Worm (Caenorhabditis elegans) whole organism, mixed stage, embryonic: ENCODE measurements around the gene C54F6.12.

Experiments
- bed-3 ChIP-seq: fragments of 200-800 bp; sonication (Bioruptor generic); optimal IDR thresholded peaks from 3 replicates; lab custom pipeline; 2018; ENCODE audit warnings: mild to moderate bottlenecking, missing genetic modification characterization, moderate library complexity, missing compliant biosample characterization
- blmp-1 ChIP-seq: fragments of 150-350 bp; optimal IDR thresholded peaks from 2 replicates; lab custom pipeline; 2014; ENCODE audit warnings: missing biosample characterization, missing genetic modification characterization
- ceh-39 ChIP-seq: fragments of 150-350 bp; optimal IDR thresholded peaks from 2 replicates; lab custom pipeline; 2014; ENCODE audit warnings: missing biosample characterization, missing genetic modification characterization
- ceh-43 ChIP-seq: fragments of 200-800 bp; sonication (Bioruptor generic); optimal IDR thresholded peaks from 2 replicates; lab custom pipeline; 2018; ENCODE audit warnings: mild to moderate bottlenecking, missing genetic modification characterization, moderate library complexity, missing compliant biosample characterization
- ceh-83 ChIP-seq: fragments of 200-800 bp; sonication (Bioruptor generic); optimal IDR thresholded peaks from 2 replicates; lab custom pipeline; 2018; ENCODE audit warnings: mild to moderate bottlenecking, missing genetic modification characterization, missing compliant biosample characterization
- ces-1 ChIP-seq: fragments of 150-350 bp; optimal IDR thresholded peaks from 2 replicates; lab custom pipeline; 2014; ENCODE audit warnings: missing biosample characterization, missing genetic modification reagents, missing genetic modification characterization
- cnd-1 ChIP-seq: fragments of 200-800 bp; sonication (Bioruptor generic); optimal IDR thresholded peaks from 2 replicates; lab custom pipeline; 2018; ENCODE audit warnings: mild to moderate bottlenecking, missing genetic modification characterization, missing compliant biosample characterization
- drap-1 ChIP-seq: fragments of 200-800 bp; sonication (Bioruptor generic); optimal IDR thresholded peaks from 3 replicates; lab custom pipeline; 2018; ENCODE audit warnings: mild to moderate bottlenecking, missing genetic modification characterization, missing compliant biosample characterization
- elt-1 ChIP-seq: sonication (generic microtip); optimal IDR thresholded peaks from 2 replicates; lab custom pipeline; 2017; ENCODE audit warnings: missing genetic modification characterization, mild to moderate bottlenecking, missing compliant biosample characterization, antibody characterized with exemption, moderate library complexity, borderline replicate concordance; ENCODE audit not compliant: insufficient read depth
- elt-3 ChIP-seq: fragments of 150-350 bp; optimal IDR thresholded peaks from 2 replicates; lab custom pipeline; 2014; ENCODE audit warnings: missing biosample characterization, missing genetic modification characterization
- flh-1 ChIP-seq: fragments of 200-800 bp; sonication (Bioruptor generic); optimal IDR thresholded peaks from 2 replicates; lab custom pipeline; 2018; ENCODE audit warnings: mild to moderate bottlenecking, missing genetic modification characterization, moderate library complexity, missing compliant biosample characterization
- hlh-1 ChIP-seq: fragments of 150-350 bp; optimal IDR thresholded peaks from 2 replicates; lab custom pipeline; 2014; ENCODE audit warnings: missing biosample characterization, missing genetic modification reagents, missing genetic modification characterization
- lin-13 ChIP-seq: fragments of 150-350 bp; optimal IDR thresholded peaks from 2 replicates; lab custom pipeline; 2014; ENCODE audit warnings: missing biosample characterization, missing genetic modification characterization
- lin-32 ChIP-seq: fragments of 200-800 bp; sonication (Bioruptor generic); optimal IDR thresholded peaks from 2 replicates; lab custom pipeline; 2018; ENCODE audit warnings: mild to moderate bottlenecking, missing genetic modification characterization, missing compliant biosample characterization
- lsy-2 ChIP-seq: fragments of 150-350 bp; optimal IDR thresholded peaks from 2 replicates; lab custom pipeline; 2014; ENCODE audit warnings: missing biosample characterization, missing genetic modification characterization
- mab-5 ChIP-seq: fragments of 150-350 bp; optimal IDR thresholded peaks from 2 replicates; lab custom pipeline; 2014; ENCODE audit warnings: missing biosample characterization, missing genetic modification characterization
- mls-2 ChIP-seq: sonication (generic microtip); optimal IDR thresholded peaks from 2 replicates; lab custom pipeline; 2016; ENCODE audit warnings: mild to moderate bottlenecking, missing genetic modification characterization, moderate library complexity, missing compliant biosample characterization
- nhr-2 ChIP-seq: fragments of 150-350 bp; optimal IDR thresholded peaks from 2 replicates; lab custom pipeline; 2014; ENCODE audit warnings: missing biosample characterization, missing genetic modification characterization
- nhr-28 ChIP-seq: fragments of 150-350 bp; optimal IDR thresholded peaks from 2 replicates; lab custom pipeline; 2014; ENCODE audit warnings: missing biosample characterization, missing genetic modification characterization
- nhr-76 ChIP-seq: sonication (generic microtip); optimal IDR thresholded peaks from 2 replicates; lab custom pipeline; 2017; ENCODE audit warnings: missing biosample characterization, missing genetic modification characterization
- pha-4 ChIP-seq: fragments of 150-350 bp; optimal IDR thresholded peaks from 2 replicates; lab custom pipeline; 2018; ENCODE audit warnings: missing biosample characterization, missing genetic modification reagents, missing genetic modification characterization
- sem-2 ChIP-seq: fragments of 200-800 bp; sonication (Bioruptor generic); optimal IDR thresholded peaks from 2 replicates; lab custom pipeline; 2018; ENCODE audit warnings: mild to moderate bottlenecking, missing genetic modification characterization, missing compliant biosample characterization
- snpc-4 ChIP-seq: fragments of 150-350 bp; optimal IDR thresholded peaks from 2 replicates; lab custom pipeline; 2014; ENCODE audit warnings: missing biosample characterization, missing genetic modification characterization
- sptf-1 ChIP-seq: sonication (generic microtip); optimal IDR thresholded peaks from 2 replicates; lab custom pipeline; 2017; ENCODE audit warnings: mild to moderate bottlenecking, missing genetic modification characterization, moderate library complexity, missing compliant biosample characterization
- tbx-8 ChIP-seq: fragments of 200-800 bp; sonication (Bioruptor generic); optimal IDR thresholded peaks from 2 replicates; lab custom pipeline; 2018; ENCODE audit warnings: mild to moderate bottlenecking, missing genetic modification characterization, moderate library complexity, missing compliant biosample characterization
- unc-120 ChIP-seq: sonication (generic microtip); optimal IDR thresholded peaks from 2 replicates; lab custom pipeline; 2017; ENCODE audit warnings: missing genetic modification characterization, missing compliant biosample characterization; ENCODE audit not compliant: poor library complexity, severe bottlenecking
- unc-39 ChIP-seq: fragments of 150-350 bp; optimal IDR thresholded peaks from 2 replicates; lab custom pipeline; 2014; ENCODE audit warnings: missing biosample characterization, missing genetic modification characterization
- unc-62 ChIP-seq: fragments of 150-350 bp; optimal IDR thresholded peaks from 2 replicates; lab custom pipeline; 2014; ENCODE audit warnings: missing biosample characterization, missing genetic modification reagents, missing genetic modification characterization
- zip-8 ChIP-seq: fragments of 150-350 bp; optimal IDR thresholded peaks from 2 replicates; lab custom pipeline; 2014; ENCODE audit warnings: missing biosample characterization, missing genetic modification characterization
- ztf-11 ChIP-seq: fragments of 150-350 bp; optimal IDR thresholded peaks from 2 replicates; lab custom pipeline; 2014; ENCODE audit warnings: missing biosample characterization, missing genetic modification characterization

Gene C54F6.12

DNA sequence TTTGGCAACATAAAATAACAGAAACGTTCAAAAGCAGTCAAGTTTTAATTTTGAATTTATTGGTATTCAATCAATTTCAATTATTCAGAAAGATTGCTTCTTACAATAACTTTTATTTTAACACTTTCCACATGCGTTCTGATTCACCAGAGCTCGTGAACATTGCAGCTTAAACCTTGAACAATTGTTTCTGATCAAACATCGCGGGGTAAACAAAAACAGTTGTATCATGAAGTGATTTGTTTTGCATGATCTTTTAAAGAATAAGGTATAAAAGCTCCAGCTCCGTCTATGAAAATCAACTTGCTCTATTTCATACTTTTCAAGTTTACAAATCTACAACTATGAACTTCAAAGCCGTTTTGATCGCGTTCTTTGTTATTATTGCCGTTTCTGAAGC, 14.5 kb downstream of the C54F6.12 start, which contains the start of gene C54F6.6:
Gene C54F6.6, plus strand, starts transcription at position 301 of the 400 bp plus-strand sequence.
- TF ChIP-seq lsy-2 (tag; lab: Kevin White, UChicago) = no peak
- TF ChIP-seq sem-2 (GFP tag; lab: Kevin White, UChicago) = no peak
- TF ChIP-seq sptf-1 = no peak
- no peak for TF ChIP-seq elt-3 (tag; lab: Kevin White, UChicago)
- no peak for TF ChIP-seq ces-1
- no peak for TF ChIP-seq lin-32 (GFP tag; lab: Kevin White, UChicago)
- TF ChIP-seq snpc-4 (tag; lab: Kevin White, UChicago) = no peak
- TF ChIP-seq nhr-2 (tag; lab: Kevin White, UChicago) = no peak
- TF ChIP-seq unc-39 (tag; lab: Kevin White, UChicago) = no peak
- no peak for TF ChIP-seq hlh-1 (tag; lab: Kevin White, UChicago)
- TF ChIP-seq flh-1 (GFP tag; lab: Kevin White, UChicago) = no peak
- no peak for TF ChIP-seq unc-62 (GFP tag; lab: Kevin White, UChicago)
- TF ChIP-seq unc-120 (tag; lab: Kevin White, UChicago) = no peak
- TF ChIP-seq elt-1 (tag; lab: Kevin White, UChicago) = no peak
- TF ChIP-seq pha-4 (tag; lab: Kevin White, UChicago) = no peak
- TF ChIP-seq blmp-1 (tag; lab: Kevin White, UChicago) = no peak

DNA sequence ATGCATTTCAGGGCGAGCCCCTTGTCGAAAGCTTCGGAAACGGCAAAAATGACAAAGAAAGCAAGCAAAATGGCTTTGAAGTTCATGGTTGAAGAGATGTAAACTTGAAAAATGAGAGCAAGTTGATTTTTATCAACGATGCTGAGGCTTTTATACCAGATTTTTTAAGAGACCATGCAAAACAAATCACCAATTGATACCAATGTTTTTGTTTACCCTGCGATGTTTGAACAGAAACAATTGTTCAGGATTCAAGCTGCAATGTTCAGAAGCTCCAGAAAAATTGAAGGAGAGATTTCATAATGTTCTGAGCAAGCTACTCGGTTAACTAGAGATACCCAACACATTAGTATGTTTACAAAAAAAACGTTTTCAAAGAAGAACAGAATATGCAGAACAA, 15.6 kb downstream of the C54F6.12 start, which contains the start of gene C54F6.15:
Gene C54F6.15, minus strand, starts transcription at position 101 of the 400 bp plus-strand sequence.
- TF ChIP-seq nhr-2 (tag; lab: Kevin White, UChicago) (no peak), sem-2 (GFP tag; lab: Kevin White, UChicago) (no peak), lin-13 (tag; lab: Kevin White, UChicago) (no peak), ztf-11 (tag; lab: Kevin White, UChicago) (no peak), hlh-1 (tag; lab: Kevin White, UChicago) (no peak), elt-3 (tag; lab: Kevin White, UChicago) (no peak), ceh-39 (tag; lab: Kevin White, UChicago) (no peak), ceh-83 (GFP tag; lab: Kevin White, UChicago) (no peak), unc-120 (tag; lab: Kevin White, UChicago) (no peak), zip-8 (no peak), ces-1 (no peak), unc-39 (tag; lab: Kevin White, UChicago) (no peak), nhr-28 (tag; lab: Kevin White, UChicago) (no peak), lsy-2 (tag; lab: Kevin White, UChicago) (no peak), lin-32 (GFP tag; lab: Kevin White, UChicago) (no peak), bed-3 (no peak), cnd-1 (tag; lab: Kevin White, UChicago) (no peak), mls-2 (tag; lab: Kevin White, UChicago) (no peak), ceh-43 (GFP tag; lab: Kevin White, UChicago) (no peak)
- TF ChIP-seq, all 35 proteins: peak for 0

- no peak for TF ChIP-seq sem-2 (GFP tag; lab: Kevin White, UChicago)
- TF ChIP-seq nhr-28 (tag; lab: Kevin White, UChicago) = no peak
- TF ChIP-seq, all 35 proteins: peak for 0
Observed at ce11 chrV:7521304-7521703, 16.6 kb downstream of the C54F6.12 start.

ce11 chrV:7520077-7520476, 17.8 kb downstream of the C54F6.12 start, which contains the start of gene srb-19:
TSS of gene srb-19 (minus strand) at chrV:7520177.
- TF ChIP-seq tbx-8 = no peak
- no peak for TF ChIP-seq sptf-1
- peak; percentile 31 for TF ChIP-seq ces-1
- TF ChIP-seq mab-5 (tag; lab: Kevin White, UChicago) = no peak
- TF ChIP-seq lsy-2 (tag; lab: Kevin White, UChicago) = no peak
- no peak for TF ChIP-seq drap-1
- TF ChIP-seq, all 35 proteins: peak for 1

DNA sequence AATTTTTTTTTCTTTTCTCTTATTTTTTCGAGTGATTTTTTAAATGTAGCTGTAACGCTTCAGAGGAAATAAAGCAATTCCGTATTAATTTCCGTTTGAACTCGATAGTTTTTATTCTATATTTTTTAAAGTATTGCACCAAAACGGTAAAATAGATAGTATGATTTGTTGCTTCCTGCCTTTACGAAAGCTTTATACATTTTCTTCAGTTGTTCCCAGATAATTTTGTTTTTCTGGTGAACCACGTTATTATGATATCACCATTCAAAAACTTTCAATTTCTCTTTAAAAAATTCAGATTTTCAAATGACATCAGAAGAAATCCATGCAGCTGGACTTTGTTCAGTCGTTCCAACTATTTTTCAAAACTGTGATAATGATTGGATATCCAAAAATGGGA, 23.0 kb downstream of the C54F6.12 start, which contains the start of gene srb-18:
Gene srb-18, plus strand, starts transcription at position 301 of the 400 bp plus-strand sequence.
- TF ChIP-seq cnd-1 (tag; lab: Kevin White, UChicago) = no peak
- no peak for TF ChIP-seq hlh-1 (tag; lab: Kevin White, UChicago)
- TF ChIP-seq flh-1 (GFP tag; lab: Kevin White, UChicago) = no peak
- TF ChIP-seq ces-1 = no peak
- no peak for TF ChIP-seq ztf-11 (tag; lab: Kevin White, UChicago)
- TF ChIP-seq nhr-76 (tag; lab: Kevin White, UChicago) = no peak
- TF ChIP-seq sptf-1 = no peak
- no peak for TF ChIP-seq elt-1 (tag; lab: Kevin White, UChicago)
- TF ChIP-seq sem-2 (GFP tag; lab: Kevin White, UChicago) = no peak
